Worm (Caenorhabditis elegans) whole organism, young adult: ENCODE results near the gene str-3.

ENCODE experiments used
- B0019.2 ChIP-seq: fragments of 200-800 bp; sonication (Bioruptor generic); conservative IDR thresholded peaks from 2 replicates; pipeline ENCODE4 v1.3.6; 2022; ENCODE audit warnings: missing genetic modification reagents, missing genetic modification characterization, missing compliant biosample characterization
- C17E4.6 ChIP-seq: fragments of 200-800 bp; sonication (Bioruptor generic); IDR thresholded peaks from 2 replicates; pipeline ENCODE4 v1.3.6; 2022; ENCODE audit warnings: missing genetic modification reagents, missing genetic modification characterization, missing compliant biosample characterization
- D2030.7 ChIP-seq: fragments of 200-800 bp; sonication (Bioruptor generic); IDR thresholded peaks from 2 replicates; pipeline ENCODE4 v1.3.6; 2022; ENCODE audit warnings: missing genetic modification reagents, missing genetic modification characterization, missing compliant biosample characterization
- F33H1.4 ChIP-seq: fragments of 200-800 bp; sonication (Bioruptor generic); IDR thresholded peaks from 2 replicates; pipeline ENCODE4 v1.3.6; 2022; ENCODE audit warnings: missing genetic modification reagents, missing genetic modification characterization, missing compliant biosample characterization
- F37B4.10 ChIP-seq: fragments of 200-800 bp; sonication (Bioruptor generic); IDR thresholded peaks from 2 replicates; pipeline ENCODE4 v1.3.6; 2022; ENCODE audit warnings: missing genetic modification characterization, missing compliant biosample characterization
- F57A8.1 ChIP-seq: fragments of 200-800 bp; sonication (Bioruptor generic); optimal IDR thresholded peaks from 2 replicates; lab custom pipeline; 2018; ENCODE audit warnings: mild to moderate bottlenecking, missing genetic modification characterization, moderate library complexity, missing compliant biosample characterization
- F57C9.4 ChIP-seq: sonication (generic microtip); optimal IDR thresholded peaks from 2 replicates; lab custom pipeline; 2017; ENCODE audit warnings: mild to moderate bottlenecking, missing genetic modification characterization, missing compliant biosample characterization
- Y67H2A.10 ChIP-seq: fragments of 200-800 bp; sonication (Bioruptor generic); conservative IDR thresholded peaks from 2 replicates; pipeline ENCODE4 v1.3.6; 2022; ENCODE audit warnings: missing genetic modification reagents, missing genetic modification characterization, missing compliant biosample characterization
- Y79H2A.3 ChIP-seq: fragments of 200-800 bp; sonication (Bioruptor generic); conservative IDR thresholded peaks from 2 replicates; pipeline ENCODE4 v1.3.6; 2022; ENCODE audit warnings: missing genetic modification reagents, missing genetic modification characterization, missing compliant biosample characterization
- ama-1 ChIP-seq, 3 experiments: fragments of 150-350 bp in 1 of 3; sonication (generic microtip) in 2 of 3; optimal IDR thresholded peaks; 2 replicates each; lab custom pipeline; 2014 to 2018; ENCODE audit warnings: missing biosample characterization in 2 of 3, missing genetic modification characterization in 2 of 3, missing genetic modification reagents in 2 of 3
- atf-7 ChIP-seq: sonication (generic microtip); optimal IDR thresholded peaks from 2 replicates; lab custom pipeline; 2017; ENCODE audit warnings: mild to moderate bottlenecking, missing genetic modification characterization, missing compliant biosample characterization
- athp-1 ChIP-seq: sonication (generic microtip); optimal IDR thresholded peaks from 2 replicates; lab custom pipeline; 2017; ENCODE audit warnings: mild to moderate bottlenecking, missing genetic modification characterization, missing compliant biosample characterization
- cebp-1 ChIP-seq, 2 experiments: fragments of 200-800 bp in 1 of 2; sonication (Bioruptor generic) in 1 of 2; sonication (generic microtip) in 1 of 2; IDR thresholded peaks in 1 of 2; optimal IDR thresholded peaks in 1 of 2; 2 replicates each; pipeline versions ENCODE4 v1.3.6 to Lab custom; 2017 to 2022; ENCODE audit warnings: missing compliant biosample characterization in 2 of 2, missing genetic modification characterization in 2 of 2, mild to moderate bottlenecking in 1 of 2, missing genetic modification reagents in 1 of 2, moderate library complexity in 1 of 2
- cebp-2 ChIP-seq: fragments of 200-800 bp; sonication (Bioruptor generic); IDR thresholded peaks from 2 replicates; pipeline ENCODE4 v1.3.6; 2022; ENCODE audit warnings: missing genetic modification characterization, missing compliant biosample characterization
- ceh-91 ChIP-seq: fragments of 200-800 bp; sonication (Bioruptor generic); IDR thresholded peaks from 2 replicates; pipeline ENCODE4 v1.3.6; 2022; ENCODE audit warnings: missing genetic modification reagents, missing genetic modification characterization, missing compliant biosample characterization
- efl-1 ChIP-seq: fragments of 150-350 bp; optimal IDR thresholded peaks from 2 replicates; lab custom pipeline; 2014; ENCODE audit warnings: missing biosample characterization, missing genetic modification reagents, missing genetic modification characterization
- egrh-3 ChIP-seq: fragments of 200-800 bp; sonication (Bioruptor generic); IDR thresholded peaks from 2 replicates; pipeline ENCODE4 v1.3.6; 2022; ENCODE audit warnings: missing genetic modification reagents, missing genetic modification characterization, missing compliant biosample characterization
- ekl-4 ChIP-seq: fragments of 200-800 bp; sonication (Bioruptor generic); IDR thresholded peaks from 2 replicates; pipeline ENCODE4 v1.3.6; 2022; ENCODE audit warnings: missing genetic modification reagents, missing genetic modification characterization, missing compliant biosample characterization
- ets-4 ChIP-seq: fragments of 200-800 bp; sonication (Bioruptor generic); optimal IDR thresholded peaks from 2 replicates; lab custom pipeline; 2018; ENCODE audit warnings: mild to moderate bottlenecking, missing genetic modification characterization, missing compliant biosample characterization
- gei-17 ChIP-seq: fragments of 200-800 bp; sonication (Bioruptor generic); optimal IDR thresholded peaks from 2 replicates; lab custom pipeline; 2018; ENCODE audit warnings: mild to moderate bottlenecking, missing genetic modification characterization, missing compliant biosample characterization
- hmg-1.2 ChIP-seq: fragments of 200-800 bp; sonication (Bioruptor generic); IDR thresholded peaks from 2 replicates; pipeline ENCODE4 v1.3.6; 2022; ENCODE audit warnings: missing genetic modification reagents, missing genetic modification characterization, missing compliant biosample characterization
- lag-1 ChIP-seq: fragments of 200-800 bp; sonication (Bioruptor generic); IDR thresholded peaks from 2 replicates; pipeline ENCODE4 v1.3.6; 2022; ENCODE audit warnings: missing genetic modification reagents, missing genetic modification characterization, missing compliant biosample characterization
- let-607 ChIP-seq, 2 experiments: fragments of 200-800 bp in 1 of 2; sonication (Bioruptor generic) in 1 of 2; sonication (generic microtip) in 1 of 2; optimal IDR thresholded peaks; 2 replicates each; lab custom pipeline; 2016 to 2018; ENCODE audit warnings: mild to moderate bottlenecking in 2 of 2, missing compliant biosample characterization in 2 of 2, missing genetic modification characterization in 2 of 2, moderate library complexity in 2 of 2, missing genotype in 1 of 2
- lin-54 ChIP-seq: fragments of 200-800 bp; sonication (Bioruptor generic); optimal IDR thresholded peaks from 2 replicates; lab custom pipeline; 2018; ENCODE audit warnings: mild to moderate bottlenecking, missing genetic modification characterization, missing compliant biosample characterization
- lsl-1 ChIP-seq: fragments of 200-800 bp; sonication (Bioruptor generic); optimal IDR thresholded peaks from 2 replicates; lab custom pipeline; 2018; ENCODE audit warnings: mild to moderate bottlenecking, missing genetic modification characterization, moderate library complexity, missing compliant biosample characterization
- madf-6 ChIP-seq: fragments of 200-800 bp; sonication (Bioruptor generic); IDR thresholded peaks from 2 replicates; pipeline ENCODE4 v1.3.6; 2022; ENCODE audit warnings: missing genetic modification reagents, missing genetic modification characterization, missing compliant biosample characterization
- madf-8 ChIP-seq: fragments of 200-800 bp; sonication (Bioruptor generic); conservative IDR thresholded peaks from 2 replicates; pipeline ENCODE4 v1.3.6; 2022; ENCODE audit warnings: missing genetic modification reagents, missing genetic modification characterization, missing compliant biosample characterization
- mcd-1 ChIP-seq: fragments of 200-800 bp; sonication (Bioruptor generic); IDR thresholded peaks from 2 replicates; pipeline ENCODE4 v1.3.6; 2022; ENCODE audit warnings: missing genetic modification reagents, missing genetic modification characterization, missing compliant biosample characterization
- mel-28 ChIP-seq: sonication (generic microtip); optimal IDR thresholded peaks from 2 replicates; lab custom pipeline; 2016; ENCODE audit warnings: borderline replicate concordance, mild to moderate bottlenecking, missing genetic modification characterization, missing compliant biosample characterization
- nfya-1 ChIP-seq: sonication (generic microtip); optimal IDR thresholded peaks from 2 replicates; lab custom pipeline; 2017; ENCODE audit warnings: antibody characterized with exemption, missing compliant biosample characterization, missing genetic modification characterization, borderline replicate concordance; ENCODE audit not compliant: insufficient read depth
- nfyb-1 ChIP-seq: fragments of 200-800 bp; sonication (Bioruptor generic); IDR thresholded peaks from 2 replicates; pipeline ENCODE4 v1.3.6; 2022; ENCODE audit warnings: missing genetic modification reagents, missing genetic modification characterization, missing compliant biosample characterization
- nhr-90 ChIP-seq: sonication (generic microtip); optimal IDR thresholded peaks from 2 replicates; lab custom pipeline; 2016; ENCODE audit warnings: missing genotype, mild to moderate bottlenecking, missing genetic modification characterization, missing compliant biosample characterization
- pbrm-1 ChIP-seq: fragments of 200-800 bp; sonication (Bioruptor generic); IDR thresholded peaks from 2 replicates; pipeline ENCODE4 v1.3.6; 2022; ENCODE audit warnings: missing genetic modification reagents, missing genetic modification characterization, missing compliant biosample characterization
- repo-1 ChIP-seq: sonication (generic microtip); optimal IDR thresholded peaks from 2 replicates; lab custom pipeline; 2017; ENCODE audit warnings: mild to moderate bottlenecking, missing genetic modification characterization, missing compliant biosample characterization
- tlf-1 ChIP-seq: fragments of 200-800 bp; sonication (Bioruptor generic); optimal IDR thresholded peaks from 2 replicates; lab custom pipeline; 2018; ENCODE audit warnings: mild to moderate bottlenecking, missing genetic modification characterization, missing compliant biosample characterization
- xnd-1 ChIP-seq: sonication (generic microtip); optimal IDR thresholded peaks from 2 replicates; lab custom pipeline; 2016; ENCODE audit warnings: missing genotype, missing genetic modification reagents, missing genetic modification characterization, missing compliant biosample characterization
- zfh-2 ChIP-seq: fragments of 200-800 bp; sonication (Bioruptor generic); conservative IDR thresholded peaks from 2 replicates; pipeline ENCODE4 v1.3.6; 2022; ENCODE audit warnings: missing genetic modification reagents, missing genetic modification characterization, missing compliant biosample characterization
- zim-3 ChIP-seq: sonication (generic microtip); optimal IDR thresholded peaks from 2 replicates; lab custom pipeline; 2017; ENCODE audit warnings: mild to moderate bottlenecking, missing genetic modification characterization, moderate library complexity, missing compliant biosample characterization
- ztf-26 ChIP-seq: sonication (generic microtip); optimal IDR thresholded peaks from 2 replicates; lab custom pipeline; 2017; ENCODE audit warnings: missing genetic modification characterization, missing compliant biosample characterization
- ztf-6 ChIP-seq: fragments of 200-800 bp; sonication (Bioruptor generic); IDR thresholded peaks from 2 replicates; pipeline ENCODE4 v1.3.6; 2022; ENCODE audit warnings: missing genetic modification reagents, missing genetic modification characterization, missing compliant biosample characterization

Gene str-3

ce11 chrIV:11124674-11125073 is 24.5 kb upstream of the str-3 start, which contains the start of gene spo-11:
TSS of gene spo-11 (minus strand) at chrIV:11124862.
- no peak for TF ChIP-seq Y79H2A.3 (GFP tag; lab: Robert Waterston, UW)
- TF ChIP-seq ekl-4 (GFP tag; lab: Robert Waterston, UW), result no peak
- TF ChIP-seq efl-1 (GFP tag; lab: Kevin White, UChicago), result peak; percentile 5
- TF ChIP-seq F57C9.4 (tag; lab: Kevin White, UChicago), result no peak
- TF ChIP-seq madf-8 (GFP tag; lab: Robert Waterston, UW), result peak; percentile 48
- no peak for TF ChIP-seq B0019.2 (GFP tag; lab: Robert Waterston, UW)
- 0 out of 2 replicates have a peak, but pooled peaks have one; percentile 18 for TF ChIP-seq D2030.7 (GFP tag; lab: Robert Waterston, UW)
- peak; percentile 2 for TF ChIP-seq lin-54 (GFP tag; lab: Kevin White, UChicago)
- no peak for TF ChIP-seq tlf-1 (GFP tag; lab: Kevin White, UChicago)
- TF ChIP-seq madf-6 (GFP tag; lab: Robert Waterston, UW), result peak; percentile 90
- TF ChIP-seq lsl-1 (GFP tag; lab: Kevin White, UChicago), result peak; percentile 94
- TF ChIP-seq F33H1.4, result peak; percentile 92
- peak; percentile 83 for TF ChIP-seq xnd-1 (tag; lab: Kevin White, UChicago)
- TF ChIP-seq ceh-91 (GFP tag; lab: Robert Waterston, UW), result 0 out of 2 replicates have a peak, but pooled peaks have one; percentile 36
- no peak for TF ChIP-seq zim-3 (tag; lab: Kevin White, UChicago)
- TF ChIP-seq pbrm-1 (GFP tag; lab: Robert Waterston, UW), result no peak

ce11 chrIV:11119972-11120562 is 19.9 kb upstream of the str-3 start:
- no peak for TF ChIP-seq ztf-6
- peak; percentile 5 for TF ChIP-seq ama-1 (optimal IDR thresholded peaks at IDR 0.05; lab: Kevin White, UChicago)
- no peak for TF ChIP-seq ama-1 (GFP tag; optimal IDR thresholded peaks at IDR 0.05; lab: Kevin White, UChicago)
- TF ChIP-seq, all 124 proteins: peak for 1

ce11 chrIV:11118837-11119491 is 18.8 kb upstream of the str-3 start, which contains the start of the genes imp-2 and enpl-1:
TSS of gene imp-2 (minus strand) at chrIV:11118887.
TSS of gene enpl-1 (plus strand) at chrIV:11119298.
- TF ChIP-seq lin-54 (GFP tag; lab: Kevin White, UChicago), result peak; percentile 82
- TF ChIP-seq ama-1 (optimal IDR thresholded peaks at IDR 0.05; lab: Kevin White, UChicago), result no peak
- peak in 1 of 2 experiments; percentile 41 for TF ChIP-seq ama-1 (GFP tag; optimal IDR thresholded peaks at IDR 0.05; lab: Kevin White, UChicago)
- no peak for TF ChIP-seq repo-1 (tag; lab: Kevin White, UChicago)
- peak; percentile 100 for TF ChIP-seq nfyb-1 (GFP tag; lab: Robert Waterston, UW)
- TF ChIP-seq F37B4.10, result no peak
- TF ChIP-seq nhr-90, result peak; percentile 82
- TF ChIP-seq tlf-1 (GFP tag; lab: Kevin White, UChicago), result peak; percentile 86
- no peak for TF ChIP-seq nfya-1 (tag; lab: Kevin White, UChicago)
- peak; percentile 80 for TF ChIP-seq ets-4 (GFP tag; lab: Kevin White, UChicago)
- TF ChIP-seq athp-1 (tag; lab: Kevin White, UChicago), result peak; percentile 22
- TF ChIP-seq cebp-1 (GFP tag; IDR thresholded peaks at IDR 0.05; lab: Robert Waterston, UW), result 0 out of 2 replicates have a peak, but pooled peaks have one; percentile 12
- TF ChIP-seq cebp-1 (tag; optimal IDR thresholded peaks at IDR 0.05; lab: Kevin White, UChicago), result peak; percentile 82
- peak; percentile 97 for TF ChIP-seq zfh-2
- TF ChIP-seq atf-7 (tag; lab: Kevin White, UChicago), result peak; percentile 63
- no peak for TF ChIP-seq B0019.2 (GFP tag; lab: Robert Waterston, UW)
- TF ChIP-seq hmg-1.2 (GFP tag; lab: Robert Waterston, UW), result peak; percentile 97
- TF ChIP-seq C17E4.6 (GFP tag; lab: Robert Waterston, UW), result no peak
- TF ChIP-seq gei-17 (GFP tag; lab: Kevin White, UChicago), result peak; percentile 46
- TF ChIP-seq pbrm-1 (GFP tag; lab: Robert Waterston, UW), result peak; percentile 84
- peak; percentile 40 for TF ChIP-seq F57A8.1 (GFP tag; lab: Kevin White, UChicago)
- peak; percentile 100 for TF ChIP-seq let-607 (tag; optimal IDR thresholded peaks at IDR 0.05; lab: Kevin White, UChicago)
- peak; percentile 82 for TF ChIP-seq mcd-1 (GFP tag; lab: Robert Waterston, UW)
- no peak for TF ChIP-seq lag-1 (GFP tag; lab: Robert Waterston, UW)
- peak; percentile 69 for TF ChIP-seq egrh-3 (GFP tag; lab: Robert Waterston, UW)
- 0 out of 2 replicates have a peak, but pooled peaks have one; percentile 48 for TF ChIP-seq Y67H2A.10 (GFP tag; lab: Robert Waterston, UW)
- no peak for TF ChIP-seq mel-28 (tag; lab: Kevin White, UChicago)
- TF ChIP-seq cebp-2 (GFP tag; lab: Robert Waterston, UW), result no peak
- peak; percentile 37 for TF ChIP-seq ztf-26
- TF ChIP-seq ceh-91 (GFP tag; lab: Robert Waterston, UW), result no peak
